Worm (Caenorhabditis elegans) whole organism, L4 larva: ENCODE results near the gene ensh-1.

Source experiments
- D1046.2 ChIP-seq: fragments of 200-800 bp; sonication (Bioruptor generic); IDR thresholded peaks from 2 replicates; pipeline ENCODE4 v1.3.6; 2022; ENCODE audit warnings: missing genetic modification characterization, missing compliant biosample characterization
- F10B5.3 ChIP-seq: sonication (generic microtip); optimal IDR thresholded peaks from 2 replicates; lab custom pipeline; 2016; ENCODE audit warnings: mild to moderate bottlenecking, missing genetic modification characterization, missing compliant biosample characterization
- F26F4.8 ChIP-seq: fragments of 200-800 bp; sonication (Bioruptor generic); conservative IDR thresholded peaks from 2 replicates; pipeline ENCODE4 v1.3.6; 2022; ENCODE audit warnings: missing genetic modification characterization, missing compliant biosample characterization
- F44E2.7 ChIP-seq: fragments of 200-800 bp; sonication (Bioruptor generic); IDR thresholded peaks from 2 replicates; pipeline ENCODE4 v2.1.2; 2022; ENCODE audit warnings: missing genetic modification characterization, missing compliant biosample characterization
- F49E8.2 ChIP-seq: sonication (generic microtip); optimal IDR thresholded peaks from 2 replicates; lab custom pipeline; 2016; ENCODE audit warnings: missing compliant biosample characterization, mild to moderate bottlenecking, missing genetic modification characterization, borderline replicate concordance
- T20F7.1 ChIP-seq: fragments of 200-800 bp; sonication (Bioruptor generic); optimal IDR thresholded peaks from 2 replicates; lab custom pipeline; 2018; ENCODE audit warnings: mild to moderate bottlenecking, missing genetic modification characterization, missing compliant biosample characterization
- T26A8.4 ChIP-seq: fragments of 200-800 bp; sonication (Bioruptor generic); IDR thresholded peaks from 2 replicates; pipeline ENCODE4 v1.3.6; 2022; ENCODE audit warnings: missing genetic modification characterization, missing compliant biosample characterization
- Y48G9A.11 ChIP-seq: fragments of 200-800 bp; sonication (Bioruptor generic); IDR thresholded peaks from 2 replicates; pipeline ENCODE4 v1.3.6; 2022; ENCODE audit warnings: missing genetic modification reagents, missing genetic modification characterization, missing compliant biosample characterization
- Y5F2A.4 ChIP-seq: fragments of 200-800 bp; sonication (Bioruptor generic); optimal IDR thresholded peaks from 2 replicates; lab custom pipeline; 2018; ENCODE audit warnings: mild to moderate bottlenecking, missing genetic modification characterization, missing compliant biosample characterization
- aha-1 ChIP-seq: fragments of 150-350 bp; peaks from one replicate; lab custom pipeline; 2014; ENCODE audit warnings: missing biosample characterization, missing genetic modification characterization
- aly-2 ChIP-seq: sonication (generic microtip); optimal IDR thresholded peaks from 2 replicates; lab custom pipeline; 2018; ENCODE audit warnings: missing biosample characterization, missing genetic modification characterization
- ceh-20 ChIP-seq: fragments of 200-800 bp; sonication (Bioruptor generic); IDR thresholded peaks from 2 replicates; pipeline ENCODE4 v1.3.6; 2022; ENCODE audit warnings: missing genetic modification reagents, missing genetic modification characterization, missing compliant biosample characterization
- ceh-28 ChIP-seq: fragments of 150-350 bp; optimal IDR thresholded peaks from 2 replicates; lab custom pipeline; 2014; ENCODE audit warnings: missing biosample characterization, missing genetic modification reagents, missing genetic modification characterization
- ceh-62 ChIP-seq: sonication (generic microtip); optimal IDR thresholded peaks from 2 replicates; lab custom pipeline; 2017; ENCODE audit warnings: missing biosample characterization, missing genetic modification characterization
- dmd-8 ChIP-seq: fragments of 200-800 bp; sonication (Bioruptor generic); IDR thresholded peaks from 2 replicates; pipeline ENCODE4 v1.3.6; 2022; ENCODE audit warnings: missing genetic modification characterization, missing compliant biosample characterization
- dmd-9 ChIP-seq: fragments of 200-800 bp; sonication (Bioruptor generic); IDR thresholded peaks from 2 replicates; pipeline ENCODE4 v1.3.6; 2022; ENCODE audit warnings: missing genetic modification reagents, missing genetic modification characterization, missing compliant biosample characterization
- dpl-1 ChIP-seq: fragments of 150-350 bp; optimal IDR thresholded peaks from 2 replicates; lab custom pipeline; 2014; ENCODE audit warnings: missing biosample characterization, missing genetic modification reagents, missing genetic modification characterization
- egl-27 ChIP-seq: sonication (generic microtip); optimal IDR thresholded peaks from 3 replicates; lab custom pipeline; 2017; ENCODE audit warnings: missing biosample characterization, missing genetic modification reagents, missing genetic modification characterization
- fos-1 ChIP-seq: fragments of 150-350 bp; optimal IDR thresholded peaks from 2 replicates; lab custom pipeline; 2014; ENCODE audit warnings: missing biosample characterization, missing genetic modification characterization
- hlh-11 ChIP-seq: fragments of 200-800 bp; sonication (Bioruptor generic); optimal IDR thresholded peaks from 2 replicates; lab custom pipeline; 2018; ENCODE audit warnings: mild to moderate bottlenecking, missing genetic modification characterization, missing compliant biosample characterization
- hlh-30 ChIP-seq: sonication (generic microtip); optimal IDR thresholded peaks from 2 replicates; lab custom pipeline; 2017; ENCODE audit warnings: antibody characterized with exemption, mild to moderate bottlenecking, missing genetic modification characterization, missing compliant biosample characterization; ENCODE audit not compliant: insufficient read depth
- hmg-1.1 ChIP-seq: fragments of 200-800 bp; sonication (Bioruptor generic); IDR thresholded peaks from 2 replicates; pipeline ENCODE4 v1.3.6; 2022; ENCODE audit warnings: missing genetic modification reagents, missing genetic modification characterization, missing compliant biosample characterization
- jun-1 ChIP-seq: fragments of 150-350 bp; optimal IDR thresholded peaks from 2 replicates; lab custom pipeline; 2014; ENCODE audit warnings: missing biosample characterization, missing genetic modification reagents, missing genetic modification characterization
- lin-29 ChIP-seq: fragments of 200-800 bp; sonication (Bioruptor generic); IDR thresholded peaks from 2 replicates; pipeline ENCODE4 v1.3.6; 2022; ENCODE audit warnings: missing genetic modification reagents, missing genetic modification characterization, missing compliant biosample characterization
- lir-3 ChIP-seq: sonication (generic microtip); optimal IDR thresholded peaks from 2 replicates; lab custom pipeline; 2016; ENCODE audit warnings: mild to moderate bottlenecking, missing genetic modification characterization, missing compliant biosample characterization
- madf-9 ChIP-seq: fragments of 200-800 bp; sonication (Bioruptor generic); conservative IDR thresholded peaks from 2 replicates; pipeline ENCODE4 v1.3.6; 2022; ENCODE audit warnings: missing genetic modification reagents, missing genetic modification characterization, missing compliant biosample characterization
- mdt-29 ChIP-seq: fragments of 200-800 bp; sonication (Bioruptor generic); IDR thresholded peaks from 2 replicates; pipeline ENCODE4 v1.3.6; 2022; ENCODE audit warnings: missing genetic modification reagents, missing genetic modification characterization, missing compliant biosample characterization
- mep-1 ChIP-seq: fragments of 150-350 bp; sonication (generic microtip); optimal IDR thresholded peaks from 3 replicates; lab custom pipeline; 2014; ENCODE audit warnings: missing biosample characterization, missing genetic modification characterization
- mxl-2 ChIP-seq: fragments of 200-800 bp; sonication (Bioruptor generic); conservative IDR thresholded peaks from 2 replicates; pipeline ENCODE4 v1.3.6; 2022; ENCODE audit warnings: missing genetic modification reagents, missing genetic modification characterization, missing compliant biosample characterization
- mxl-3 ChIP-seq: fragments of 200-800 bp; sonication (Bioruptor generic); optimal IDR thresholded peaks from 2 replicates; lab custom pipeline; 2018; ENCODE audit warnings: mild to moderate bottlenecking, missing genetic modification characterization, missing compliant biosample characterization
- nhr-10 ChIP-seq: fragments of 150-350 bp; optimal IDR thresholded peaks from 2 replicates; lab custom pipeline; 2014; ENCODE audit warnings: missing biosample characterization, missing genetic modification characterization
- nhr-11 ChIP-seq: fragments of 150-350 bp; optimal IDR thresholded peaks from 2 replicates; lab custom pipeline; 2014; ENCODE audit warnings: missing biosample characterization, missing genetic modification characterization
- nhr-111 ChIP-seq: fragments of 200-800 bp; sonication (Bioruptor generic); optimal IDR thresholded peaks from 2 replicates; lab custom pipeline; 2018; ENCODE audit warnings: mild to moderate bottlenecking, missing genetic modification characterization, missing compliant biosample characterization
- nhr-28 ChIP-seq: fragments of 150-350 bp; optimal IDR thresholded peaks from 2 replicates; lab custom pipeline; 2014; ENCODE audit warnings: missing biosample characterization, missing genetic modification characterization
- nhr-42 ChIP-seq: fragments of 200-800 bp; sonication (Bioruptor generic); IDR thresholded peaks from 2 replicates; pipeline ENCODE4 v1.3.6; 2022; ENCODE audit warnings: missing genetic modification characterization, missing compliant biosample characterization
- nhr-48 ChIP-seq: sonication (generic microtip); optimal IDR thresholded peaks from 2 replicates; lab custom pipeline; 2016; ENCODE audit warnings: mild to moderate bottlenecking, missing genetic modification characterization, missing compliant biosample characterization
- nhr-6 ChIP-seq: fragments of 150-350 bp; optimal IDR thresholded peaks from 2 replicates; lab custom pipeline; 2014; ENCODE audit warnings: missing biosample characterization, missing genetic modification characterization
- nhr-76 ChIP-seq: fragments of 150-350 bp; optimal IDR thresholded peaks from 2 replicates; lab custom pipeline; 2014; ENCODE audit warnings: missing biosample characterization, missing genetic modification characterization
- pha-4 ChIP-seq, 2 experiments: fragments of 150-350 bp in 1 of 2; fragments of 200-800 bp in 1 of 2; sonication (Bioruptor generic) in 1 of 2; IDR thresholded peaks in 1 of 2; optimal IDR thresholded peaks in 1 of 2; 2 replicates each; pipeline versions ENCODE4 v1.3.6 to Lab custom; 2014 to 2022; ENCODE audit warnings: missing genetic modification characterization in 2 of 2, missing genetic modification reagents in 2 of 2, missing biosample characterization in 1 of 2, missing compliant biosample characterization in 1 of 2
- php-3 ChIP-seq: fragments of 200-800 bp; sonication (Bioruptor generic); IDR thresholded peaks from 2 replicates; pipeline ENCODE4 v1.3.6; 2022; ENCODE audit warnings: missing genetic modification reagents, missing genetic modification characterization, missing compliant biosample characterization
- pqm-1 ChIP-seq: sonication (generic microtip); optimal IDR thresholded peaks from 2 replicates; lab custom pipeline; 2017; ENCODE audit warnings: missing biosample characterization, missing genetic modification characterization
- rbr-2 ChIP-seq: sonication (generic microtip); optimal IDR thresholded peaks from 2 replicates; lab custom pipeline; 2016; ENCODE audit warnings: missing genotype, missing genetic modification characterization, missing compliant biosample characterization
- saeg-2 ChIP-seq: fragments of 200-800 bp; sonication (Bioruptor generic); IDR thresholded peaks from 2 replicates; pipeline ENCODE4 v1.3.6; 2022; ENCODE audit warnings: missing genetic modification reagents, missing genetic modification characterization, missing compliant biosample characterization
- sdz-12 ChIP-seq: fragments of 200-800 bp; sonication (Bioruptor generic); optimal IDR thresholded peaks from 2 replicates; lab custom pipeline; 2018; ENCODE audit warnings: mild to moderate bottlenecking, missing genetic modification characterization, missing compliant biosample characterization
- snpc-1.2 ChIP-seq: fragments of 200-800 bp; sonication (Bioruptor generic); IDR thresholded peaks from 2 replicates; pipeline ENCODE4 v1.3.6; 2022; ENCODE audit warnings: missing genetic modification reagents, missing genetic modification characterization, missing compliant biosample characterization
- snpc-4 ChIP-seq: fragments of 150-350 bp; optimal IDR thresholded peaks from 2 replicates; lab custom pipeline; 2014; ENCODE audit warnings: missing biosample characterization, missing genetic modification characterization
- spr-1 ChIP-seq: sonication (generic microtip); optimal IDR thresholded peaks from 2 replicates; lab custom pipeline; 2016; ENCODE audit warnings: mild to moderate bottlenecking, missing genetic modification characterization, missing compliant biosample characterization
- tra-1 ChIP-seq: fragments of 200-800 bp; sonication (Bioruptor generic); IDR thresholded peaks from 2 replicates; pipeline ENCODE4 v1.3.6; 2022; ENCODE audit warnings: missing genetic modification reagents, missing genetic modification characterization, missing compliant biosample characterization
- unc-39 ChIP-seq: sonication (generic microtip); optimal IDR thresholded peaks from 2 replicates; lab custom pipeline; 2017; ENCODE audit warnings: missing biosample characterization, missing genetic modification characterization
- unc-62 ChIP-seq, 3 experiments: fragments of 150-350 bp in 1 of 3; sonication (generic microtip); optimal IDR thresholded peaks in 2 of 3; peaks in 1 of 3; 1 replicate in 1 of 3; 2 replicates in 2 of 3; lab custom pipeline; 2014 to 2017; ENCODE audit warnings: missing biosample characterization in 3 of 3, missing genetic modification characterization in 3 of 3, missing genetic modification reagents in 3 of 3, missing genotype in 1 of 3
- zfp-3 ChIP-seq: fragments of 200-800 bp; sonication (Bioruptor generic); conservative IDR thresholded peaks from 2 replicates; pipeline ENCODE4 v1.3.6; 2022; ENCODE audit warnings: missing genetic modification reagents, missing genetic modification characterization, missing compliant biosample characterization
- zip-2 ChIP-seq: fragments of 150-350 bp; optimal IDR thresholded peaks from 2 replicates; lab custom pipeline; 2014; ENCODE audit warnings: missing biosample characterization, missing genetic modification characterization

ensh-1 gene

ce11 chrX:8944078-8944477, 38.9 kb downstream of the ensh-1 start (continued):
- TF ChIP-seq jun-1 (tag; lab: Kevin White, UChicago), result no peak
- TF ChIP-seq spr-1 (tag; lab: Kevin White, UChicago), result no peak
- TF ChIP-seq dmd-8 (GFP tag; lab: Robert Waterston, UW), result peak; percentile 73
- no peak for TF ChIP-seq ceh-28
- TF ChIP-seq nhr-10 (tag; lab: Kevin White, UChicago), result no peak
- no peak for TF ChIP-seq dpl-1 (GFP tag; lab: Kevin White, UChicago)
- TF ChIP-seq saeg-2, result no peak
- no peak for TF ChIP-seq nhr-28 (tag; lab: Kevin White, UChicago)
- no peak for TF ChIP-seq nhr-76 (tag; lab: Kevin White, UChicago)
- no peak for TF ChIP-seq ceh-20 (GFP tag; lab: Robert Waterston, UW)
- TF ChIP-seq unc-39 (tag; lab: Kevin White, UChicago), result no peak
- TF ChIP-seq F26F4.8 (GFP tag; lab: Robert Waterston, UW), result 0 out of 2 replicates have a peak, but pooled peaks have one; percentile 40
- peak; percentile 62 for TF ChIP-seq hmg-1.1
- peak; percentile 62; the same call in 1 of the 2 replicates for TF ChIP-seq pha-4 (GFP tag; IDR thresholded peaks at IDR 0.05; lab: Robert Waterston, UW)
- no peak for TF ChIP-seq pha-4 (tag; optimal IDR thresholded peaks at IDR 0.05; lab: Kevin White, UChicago)
- TF ChIP-seq T20F7.1 (GFP tag; lab: Kevin White, UChicago), result no peak
- no peak for TF ChIP-seq php-3 (GFP tag; lab: Robert Waterston, UW)
- TF ChIP-seq F44E2.7 (GFP tag; lab: Robert Waterston, UW), result no peak
- no peak for TF ChIP-seq fos-1 (tag; lab: Kevin White, UChicago)
- TF ChIP-seq nhr-11 (tag; lab: Kevin White, UChicago), result no peak
- TF ChIP-seq mdt-29 (GFP tag; lab: Robert Waterston, UW), result no peak
- no peak for TF ChIP-seq aly-2 (tag; lab: Kevin White, UChicago)
- TF ChIP-seq tra-1, result no peak
- TF ChIP-seq nhr-48 (tag; lab: Kevin White, UChicago), result no peak
- no peak for TF ChIP-seq zfp-3 (GFP tag; lab: Robert Waterston, UW)
- TF ChIP-seq Y5F2A.4 (GFP tag; lab: Kevin White, UChicago), result no peak
- TF ChIP-seq Y48G9A.11 (GFP tag; lab: Robert Waterston, UW), result no peak
- TF ChIP-seq mxl-2 (GFP tag; lab: Robert Waterston, UW), result no peak
- TF ChIP-seq hlh-30, result no peak
- peak; percentile 3 for TF ChIP-seq mep-1 (tag; lab: Kevin White, UChicago)
- TF ChIP-seq nhr-111 (GFP tag; lab: Kevin White, UChicago), result no peak
- no peak for TF ChIP-seq snpc-4 (tag; lab: Kevin White, UChicago)
- TF ChIP-seq lir-3, result no peak
- no peak for TF ChIP-seq sdz-12 (GFP tag; lab: Kevin White, UChicago)
- no peak for TF ChIP-seq D1046.2 (GFP tag; lab: Robert Waterston, UW)
- TF ChIP-seq T26A8.4 (GFP tag; lab: Robert Waterston, UW), result no peak
- TF ChIP-seq nhr-6 (tag; lab: Kevin White, UChicago), result no peak
- TF ChIP-seq nhr-42 (GFP tag; lab: Robert Waterston, UW), result no peak
- TF ChIP-seq rbr-2 (tag; lab: Kevin White, UChicago), result no peak
- no peak for TF ChIP-seq pqm-1 (tag; lab: Kevin White, UChicago)
- TF ChIP-seq hlh-11 (tag; lab: Kevin White, UChicago), result no peak
- no peak for TF ChIP-seq F49E8.2 (tag; lab: Kevin White, UChicago)
- TF ChIP-seq madf-9, result peak; percentile 38
- TF ChIP-seq dmd-9 (GFP tag; lab: Robert Waterston, UW), result no peak
- TF ChIP-seq lin-29, result no peak
- TF ChIP-seq F10B5.3 (tag; lab: Kevin White, UChicago), result no peak
- peak; percentile 79 for TF ChIP-seq snpc-1.2
- TF ChIP-seq ceh-62, result no peak
- TF ChIP-seq mxl-3 (GFP tag; lab: Kevin White, UChicago), result no peak
- no peak for TF ChIP-seq unc-62 (GFP tag; optimal IDR thresholded peaks at IDR 0.05 in 1 of 2; lab: Kevin White, UChicago)
- no peak for TF ChIP-seq unc-62 (tag; optimal IDR thresholded peaks at IDR 0.05; lab: Kevin White, UChicago)
- TF ChIP-seq aha-1 (tag; lab: Kevin White, UChicago), result no peak
- TF ChIP-seq zip-2 (tag; lab: Kevin White, UChicago), result no peak
- TF ChIP-seq egl-27 (tag; lab: Kevin White, UChicago), result no peak
